Fruit fly (Drosophila melanogaster): ENCODE measurements around the gene Fbp1.
A peak's percentile ranks its signal among the peaks of the same experiment; 100 is the strongest.

The Fbp1 gene

DNA sequence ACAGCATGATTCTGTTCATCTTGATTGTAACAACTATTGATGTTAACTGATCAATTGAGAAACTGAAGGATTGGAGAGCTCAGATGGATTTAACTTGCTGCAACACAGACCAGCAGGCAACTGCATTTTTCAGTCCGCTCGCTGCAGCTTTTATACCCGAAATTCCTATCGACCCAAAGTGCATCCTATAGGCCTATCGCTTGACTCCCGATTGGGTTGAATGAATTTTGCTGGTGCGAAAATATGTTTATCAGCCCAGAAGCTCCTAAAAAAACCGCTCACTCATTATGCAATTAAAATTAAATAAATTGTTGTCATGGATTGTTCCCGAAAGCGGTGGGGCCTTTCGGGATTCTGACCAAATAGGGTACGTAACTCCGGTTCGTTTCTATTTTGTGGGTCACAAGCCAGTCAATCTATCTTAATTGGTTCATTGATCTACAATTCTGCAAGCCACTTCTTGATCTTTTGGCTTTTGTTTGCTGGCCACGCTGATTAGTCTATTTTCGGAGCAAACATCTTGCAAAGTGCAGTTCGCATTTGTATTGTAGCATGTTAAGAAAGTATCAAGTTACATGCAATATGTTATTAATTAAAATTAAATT lies at the start of gene Fbp1:
TSS of gene Fbp1 (minus strand) at position 113 of the 605 bp plus-strand sequence.
- TF ChIP-seq EcR (GFP tag; optimal IDR thresholded peaks at IDR 0.05): no peak
- TF ChIP-seq CG8478 (optimal IDR thresholded peaks at IDR 0.05): no peak
- TF ChIP-seq usp (GFP tag; optimal IDR thresholded peaks at IDR 0.05): no peak
- no peak for TF ChIP-seq psq (optimal IDR thresholded peaks at IDR 0.05)
- TF ChIP-seq Dll (optimal IDR thresholded peaks at IDR 0.05): no peak
- TF ChIP-seq pan (optimal IDR thresholded peaks at IDR 0.05): no peak

DNA sequence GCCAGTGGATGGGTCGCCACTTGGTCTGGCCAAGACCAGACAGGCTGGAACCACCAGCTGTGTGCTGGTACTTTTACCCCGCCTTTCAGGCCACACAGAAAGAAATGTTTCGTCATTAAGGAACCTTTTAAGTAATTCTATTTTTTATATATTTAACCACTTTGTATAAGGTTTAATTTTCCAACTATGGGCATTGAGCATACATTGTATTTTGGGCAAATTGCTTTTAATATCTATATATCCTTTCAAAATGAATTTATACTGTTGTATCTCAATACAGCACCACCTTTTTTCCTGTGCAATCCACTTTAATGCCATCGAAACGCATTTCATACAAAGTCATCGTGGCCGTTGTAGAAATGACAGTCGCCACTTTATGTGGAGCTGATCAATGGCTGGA lies 48.5 kb upstream of the Fbp1 start:
- TF ChIP-seq Dll (optimal IDR thresholded peaks at IDR 0.05) (no peak), psq (optimal IDR thresholded peaks at IDR 0.05) (no peak), pan (optimal IDR thresholded peaks at IDR 0.05) (no peak), EcR (GFP tag; optimal IDR thresholded peaks at IDR 0.05) (no peak), usp (GFP tag; optimal IDR thresholded peaks at IDR 0.05) (no peak), CG8478 (optimal IDR thresholded peaks at IDR 0.05) (no peak)

DNA sequence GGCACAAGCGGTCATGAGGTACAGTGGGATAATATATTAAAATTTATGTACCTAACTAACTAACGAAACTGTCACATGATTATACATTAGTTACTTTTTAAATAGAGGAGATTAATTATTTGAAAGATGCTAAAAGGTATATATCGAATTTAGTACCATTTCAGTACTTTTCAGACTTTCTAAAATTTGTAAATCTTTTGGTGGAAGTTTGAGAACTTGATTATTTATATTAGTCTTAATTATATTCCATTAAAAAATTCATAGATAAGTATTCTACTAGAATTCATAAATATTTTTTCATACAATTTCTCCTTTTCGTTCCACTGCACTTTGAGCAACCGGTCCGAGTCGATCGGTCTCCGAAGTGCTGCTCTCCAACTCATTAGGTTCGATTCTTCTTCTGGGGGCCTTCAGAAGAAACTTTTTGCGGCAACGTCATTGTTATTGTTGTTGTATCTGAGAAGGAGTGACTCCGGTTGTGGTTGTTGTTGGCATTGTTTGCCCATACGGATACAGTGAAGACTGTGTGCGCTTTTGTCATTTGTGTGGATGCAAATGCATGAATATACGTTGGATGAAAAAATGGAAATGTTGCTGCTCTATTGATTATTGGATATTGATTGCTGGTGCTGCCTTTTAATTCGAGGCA lies 47.9 kb upstream of the Fbp1 start:
- TF ChIP-seq EcR (GFP tag; optimal IDR thresholded peaks at IDR 0.05) (no peak), CG8478 (optimal IDR thresholded peaks at IDR 0.05) (no peak), Dll (optimal IDR thresholded peaks at IDR 0.05) (no peak), psq (optimal IDR thresholded peaks at IDR 0.05) (no peak), pan (optimal IDR thresholded peaks at IDR 0.05) (no peak), usp (GFP tag; optimal IDR thresholded peaks at IDR 0.05) (no peak)

DNA sequence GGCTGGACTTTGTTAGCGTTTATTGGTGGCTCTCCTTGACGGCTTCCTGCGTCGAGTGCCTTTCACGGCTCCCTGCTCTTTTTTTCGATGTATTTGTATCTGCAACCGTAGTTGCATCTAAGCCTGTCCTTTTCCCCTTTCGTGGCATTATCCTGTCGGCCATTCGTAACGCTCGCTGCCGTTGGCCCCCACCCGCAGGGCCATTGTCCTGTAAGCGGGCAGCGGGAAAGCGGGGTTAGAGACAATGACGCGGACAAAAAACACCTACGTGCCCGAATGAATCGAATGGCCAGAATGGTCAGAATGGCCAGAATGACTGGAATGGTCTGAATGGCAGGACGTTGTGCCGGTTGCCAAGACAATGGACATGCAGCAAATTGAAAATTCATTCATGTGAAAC lies 37.6 kb upstream of the Fbp1 start:
- TF ChIP-seq Dll (optimal IDR thresholded peaks at IDR 0.05) (no peak), EcR (GFP tag; optimal IDR thresholded peaks at IDR 0.05) (no peak), pan (optimal IDR thresholded peaks at IDR 0.05) (no peak), usp (GFP tag; optimal IDR thresholded peaks at IDR 0.05) (no peak), psq (optimal IDR thresholded peaks at IDR 0.05) (no peak), CG8478 (optimal IDR thresholded peaks at IDR 0.05) (no peak)

DNA sequence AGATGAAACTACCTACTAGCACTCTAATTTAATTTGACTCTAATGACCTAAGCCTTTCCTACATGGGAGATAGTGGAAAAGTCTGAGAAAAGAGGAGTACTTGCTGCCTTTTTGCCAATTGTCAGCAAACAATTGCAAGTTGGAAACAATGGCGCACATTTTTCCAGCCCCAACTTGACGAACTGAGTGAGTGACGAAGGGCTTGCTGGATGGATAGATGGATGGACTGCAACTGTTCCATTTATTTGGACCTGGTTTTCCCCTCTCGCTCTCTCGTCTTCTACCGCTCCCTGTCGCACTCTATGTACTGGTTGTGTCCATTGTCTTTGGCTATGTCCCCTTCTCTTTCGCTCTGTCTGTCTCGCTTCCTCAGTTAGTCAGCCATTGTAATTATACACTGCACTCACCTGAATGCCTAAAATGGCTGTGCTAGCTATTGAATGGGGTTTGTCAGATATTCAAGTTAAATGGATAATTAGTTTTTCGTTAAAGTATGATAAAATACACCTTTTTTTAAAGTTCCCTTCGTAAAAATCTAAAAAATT lies 35.1 kb upstream of the Fbp1 start:
- TF ChIP-seq EcR (GFP tag; optimal IDR thresholded peaks at IDR 0.05) (no peak), psq (optimal IDR thresholded peaks at IDR 0.05) (no peak), CG8478 (optimal IDR thresholded peaks at IDR 0.05) (no peak), pan (optimal IDR thresholded peaks at IDR 0.05) (no peak), usp (GFP tag; optimal IDR thresholded peaks at IDR 0.05) (no peak), Dll (optimal IDR thresholded peaks at IDR 0.05) (no peak)

DNA sequence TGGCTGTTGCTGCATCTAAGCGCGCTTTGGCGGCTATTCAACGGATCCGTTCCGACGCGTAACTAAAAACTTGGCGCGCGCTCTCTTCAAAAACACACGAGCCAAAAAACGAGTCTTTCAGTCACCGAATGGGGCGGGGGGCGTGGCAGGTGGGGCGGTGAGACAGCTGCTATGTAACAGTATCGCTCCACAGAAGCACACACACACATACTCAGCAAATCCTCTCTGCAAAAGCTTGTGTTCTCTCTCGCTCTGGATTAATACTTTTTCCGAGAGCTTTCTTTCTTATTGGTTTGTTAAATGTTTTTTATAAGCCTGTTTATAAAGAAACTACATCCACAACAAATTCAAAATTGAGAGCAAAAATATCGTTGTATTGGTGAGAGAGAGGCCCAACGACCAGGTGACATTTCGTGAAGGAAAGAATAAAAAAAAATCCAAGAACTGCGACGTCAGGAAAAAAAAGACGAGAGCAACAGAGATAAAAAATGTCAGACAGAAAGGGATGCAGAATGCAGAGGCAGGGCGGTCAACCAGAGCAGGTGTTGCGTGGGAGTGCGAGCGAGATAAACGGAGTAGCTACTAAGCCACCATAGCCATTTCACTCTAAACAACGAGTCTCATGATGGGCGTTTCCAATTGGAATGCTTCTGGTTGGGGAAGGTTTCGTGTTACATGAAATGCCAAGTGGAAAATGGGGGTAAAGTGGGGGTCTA lies 33.6 kb upstream of the Fbp1 start, which contains the start of gene Sox21b:
TSS of gene Sox21b (minus strand) at position 51 of the 716 bp plus-strand sequence.
- peak; percentile 3 to 38 for TF ChIP-seq EcR (GFP tag; optimal IDR thresholded peaks at IDR 0.05)
- TF ChIP-seq psq (optimal IDR thresholded peaks at IDR 0.05): no peak
- no peak for TF ChIP-seq Dll (optimal IDR thresholded peaks at IDR 0.05)
- TF ChIP-seq CG8478 (optimal IDR thresholded peaks at IDR 0.05): peak; percentile 99
- no peak for TF ChIP-seq usp (GFP tag; optimal IDR thresholded peaks at IDR 0.05)
- no peak for TF ChIP-seq pan (optimal IDR thresholded peaks at IDR 0.05)

DNA sequence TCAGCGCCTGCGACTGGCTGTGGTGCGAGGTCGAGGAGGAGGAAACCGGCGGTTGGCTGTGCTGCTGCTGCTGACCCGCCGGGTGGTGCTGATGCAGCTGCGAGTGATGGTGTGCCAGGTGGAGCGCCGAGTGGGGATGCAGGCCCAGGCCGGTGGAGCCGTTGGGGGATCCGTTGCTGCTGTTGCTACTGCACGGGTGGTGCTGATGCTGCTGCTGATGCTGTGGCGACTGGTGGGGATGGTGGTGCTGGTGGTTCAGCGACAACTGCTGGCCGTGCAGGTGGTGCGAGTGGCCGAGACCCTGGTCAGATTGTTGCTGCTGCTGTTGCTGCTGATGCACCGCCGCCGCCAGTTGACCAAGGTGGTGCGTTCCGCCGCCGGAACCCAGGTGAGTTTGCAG lies 27.8 kb upstream of the Fbp1 start:
- TF ChIP-seq usp (GFP tag; optimal IDR thresholded peaks at IDR 0.05) (no peak), CG8478 (optimal IDR thresholded peaks at IDR 0.05) (no peak), EcR (GFP tag; optimal IDR thresholded peaks at IDR 0.05) (no peak), pan (optimal IDR thresholded peaks at IDR 0.05) (no peak), Dll (optimal IDR thresholded peaks at IDR 0.05) (no peak), psq (optimal IDR thresholded peaks at IDR 0.05) (no peak)

DNA sequence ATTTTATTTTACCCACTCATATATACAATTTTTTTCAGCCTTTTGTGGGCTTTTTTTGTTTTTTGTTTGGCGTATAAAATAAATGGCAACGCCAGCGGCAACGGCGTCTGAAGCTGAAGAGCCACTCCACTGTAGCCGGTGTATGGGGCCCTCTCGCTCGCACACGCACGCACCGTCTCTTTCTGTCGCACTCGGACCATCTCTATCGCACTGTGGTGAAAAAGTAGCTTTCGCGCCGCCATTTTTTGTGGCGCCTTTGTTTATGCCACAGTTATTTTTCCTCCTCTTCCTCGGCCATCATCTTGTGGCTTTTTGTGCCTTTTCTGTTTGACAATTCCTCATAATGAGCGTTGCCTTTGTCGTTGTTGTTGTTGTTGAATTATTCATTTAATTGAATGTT lies 24.2 kb upstream of the Fbp1 start:
- no peak for TF ChIP-seq usp (GFP tag; optimal IDR thresholded peaks at IDR 0.05)
- TF ChIP-seq Dll (optimal IDR thresholded peaks at IDR 0.05): no peak
- no peak for TF ChIP-seq psq (optimal IDR thresholded peaks at IDR 0.05)
- TF ChIP-seq pan (optimal IDR thresholded peaks at IDR 0.05): no peak
- TF ChIP-seq EcR (GFP tag; optimal IDR thresholded peaks at IDR 0.05): no peak
- no peak for TF ChIP-seq CG8478 (optimal IDR thresholded peaks at IDR 0.05)

DNA sequence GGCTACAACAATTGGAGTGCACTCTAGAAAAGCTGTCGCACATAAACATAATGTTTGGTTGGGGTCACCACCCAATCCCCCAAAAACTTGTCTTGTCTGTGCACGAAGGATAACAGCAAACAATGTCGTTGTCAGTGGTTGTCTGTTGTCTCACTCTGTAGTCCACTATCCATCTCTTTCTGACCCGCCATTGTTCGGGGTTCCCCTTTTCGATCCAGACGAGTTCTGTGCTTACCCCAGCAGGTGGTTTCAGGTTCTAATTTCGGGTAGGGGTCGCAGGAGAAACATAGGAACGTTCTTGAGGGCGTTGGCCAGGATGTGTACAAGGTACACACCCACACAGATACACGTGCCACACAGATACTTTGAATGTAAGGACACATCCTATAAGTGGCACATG lies 20.9 kb upstream of the Fbp1 start:
- TF ChIP-seq EcR (GFP tag; optimal IDR thresholded peaks at IDR 0.05) (no peak), usp (GFP tag; optimal IDR thresholded peaks at IDR 0.05) (no peak), Dll (optimal IDR thresholded peaks at IDR 0.05) (no peak), pan (optimal IDR thresholded peaks at IDR 0.05) (no peak), psq (optimal IDR thresholded peaks at IDR 0.05) (no peak), CG8478 (optimal IDR thresholded peaks at IDR 0.05) (no peak)

DNA sequence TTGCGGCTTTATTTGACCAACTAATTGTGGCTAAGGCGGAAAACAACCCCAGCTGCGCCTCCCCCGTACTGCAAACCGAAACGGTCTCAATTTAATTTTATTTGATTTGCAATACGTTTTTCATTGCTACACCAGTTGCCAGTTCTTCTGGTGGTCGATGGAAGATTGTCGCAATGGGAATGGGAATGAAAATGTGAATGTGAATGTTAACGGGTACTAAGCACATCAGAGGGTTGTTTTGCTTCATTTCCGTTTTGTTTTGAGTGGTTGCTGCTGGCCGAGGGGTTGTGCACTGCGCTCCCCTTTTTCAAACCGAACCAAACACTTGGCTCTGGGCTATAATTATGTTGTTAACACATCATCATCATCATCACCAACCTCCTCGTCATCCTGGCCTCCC lies 16.2 kb upstream of the Fbp1 start:
- TF ChIP-seq Dll (optimal IDR thresholded peaks at IDR 0.05): no peak
- TF ChIP-seq CG8478 (optimal IDR thresholded peaks at IDR 0.05): no peak
- TF ChIP-seq psq (optimal IDR thresholded peaks at IDR 0.05): no peak
- TF ChIP-seq pan (optimal IDR thresholded peaks at IDR 0.05): no peak
- no peak for TF ChIP-seq EcR (GFP tag; optimal IDR thresholded peaks at IDR 0.05)
- TF ChIP-seq usp (GFP tag; optimal IDR thresholded peaks at IDR 0.05): no peak

DNA sequence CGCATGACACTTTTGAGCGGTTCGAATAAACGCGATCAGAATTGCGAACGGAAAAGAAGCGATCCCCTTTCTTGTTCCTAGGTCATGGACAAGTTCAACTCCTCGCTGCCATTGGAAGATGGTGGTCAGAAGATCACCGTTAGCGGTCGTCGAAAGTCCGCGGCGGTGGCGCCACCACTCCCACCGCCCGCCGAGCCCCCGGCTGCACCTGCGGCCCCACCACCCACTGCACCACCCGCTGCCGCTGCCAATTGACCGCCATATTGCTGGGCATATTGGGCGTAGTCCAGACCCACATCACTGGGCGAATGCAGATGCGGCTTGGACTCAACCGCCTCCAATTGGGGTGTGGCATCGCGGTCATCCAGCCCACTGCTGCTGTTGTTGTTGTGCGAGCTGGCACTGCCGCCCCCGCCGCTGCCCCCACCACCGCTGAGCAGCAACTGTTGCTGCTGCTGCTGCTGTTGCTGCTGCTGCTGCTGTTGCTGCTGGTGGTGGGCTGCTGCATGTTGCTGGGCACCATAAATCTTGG lies 15.1 kb upstream of the Fbp1 start:
- TF ChIP-seq pan (optimal IDR thresholded peaks at IDR 0.05): no peak
- no peak for TF ChIP-seq usp (GFP tag; optimal IDR thresholded peaks at IDR 0.05)
- no peak for TF ChIP-seq Dll (optimal IDR thresholded peaks at IDR 0.05)
- TF ChIP-seq EcR (GFP tag; optimal IDR thresholded peaks at IDR 0.05): no peak
- TF ChIP-seq psq (optimal IDR thresholded peaks at IDR 0.05): no peak
- no peak for TF ChIP-seq CG8478 (optimal IDR thresholded peaks at IDR 0.05)

Data from whole organism.